Worm (Caenorhabditis elegans) whole organism, L1 larva: Measurements from ENCODE around the gene tbc-10.

Experiments
- C34B4.2 ChIP-seq: sonication (generic microtip); optimal IDR thresholded peaks from 2 replicates; lab custom pipeline; 2017; ENCODE audit warnings: mild to moderate bottlenecking, missing genetic modification characterization, missing compliant biosample characterization
- aha-1 ChIP-seq: fragments of 150-350 bp; optimal IDR thresholded peaks from 2 replicates; lab custom pipeline; 2014; ENCODE audit warnings: missing biosample characterization, missing genetic modification characterization
- aly-2 ChIP-seq: fragments of 150-350 bp; optimal IDR thresholded peaks from 2 replicates; lab custom pipeline; 2014; ENCODE audit warnings: missing biosample characterization, missing genetic modification characterization
- ceh-82 ChIP-seq, 3 experiments: fragments of 150-350 bp in 1 of 3; sonication (generic microtip) in 2 of 3; optimal IDR thresholded peaks; 2 replicates each; lab custom pipeline; 2014 to 2017; ENCODE audit warnings: missing biosample characterization in 3 of 3, missing genetic modification characterization in 3 of 3
- dpl-1 ChIP-seq, 3 experiments: fragments of 150-350 bp in 2 of 3; sonication (generic microtip) in 1 of 3; optimal IDR thresholded peaks; 2 replicates each; lab custom pipeline; 2014 to 2017; ENCODE audit warnings: missing biosample characterization in 3 of 3, missing genetic modification characterization in 3 of 3, missing genetic modification reagents in 3 of 3
- egl-13 ChIP-seq: sonication (generic microtip); optimal IDR thresholded peaks from 2 replicates; lab custom pipeline; 2016; ENCODE audit warnings: missing genotype, missing genetic modification reagents, missing genetic modification characterization, missing compliant biosample characterization
- elt-2 ChIP-seq: sonication (generic microtip); optimal IDR thresholded peaks from 2 replicates; lab custom pipeline; 2016; ENCODE audit warnings: missing genetic modification characterization, mild to moderate bottlenecking, inconsistent platforms, missing compliant biosample characterization, missing genetic modification reagents
- fkh-8 ChIP-seq: sonication (generic microtip); optimal IDR thresholded peaks from 2 replicates; lab custom pipeline; 2016; ENCODE audit warnings: mild to moderate bottlenecking, missing genetic modification characterization, missing compliant biosample characterization
- hlh-4 ChIP-seq: sonication (generic microtip); optimal IDR thresholded peaks from 2 replicates; lab custom pipeline; 2016; ENCODE audit warnings: mild to moderate bottlenecking, missing genetic modification characterization, missing compliant biosample characterization
- hpl-2 ChIP-seq: fragments of 150-350 bp; optimal IDR thresholded peaks from 2 replicates; lab custom pipeline; 2014; ENCODE audit warnings: missing biosample characterization, missing genetic modification reagents, missing genetic modification characterization
- jun-1 ChIP-seq: fragments of 150-350 bp; optimal IDR thresholded peaks from 2 replicates; lab custom pipeline; 2014; ENCODE audit warnings: missing biosample characterization, missing genetic modification reagents, missing genetic modification characterization
- lin-35 ChIP-seq, 2 experiments: fragments of 150-350 bp; optimal IDR thresholded peaks; 2 replicates each; lab custom pipeline; 2014; ENCODE audit warnings: missing biosample characterization in 2 of 2, missing genetic modification characterization in 2 of 2, missing genetic modification reagents in 2 of 2
- lin-39 ChIP-seq: fragments of 150-350 bp; optimal IDR thresholded peaks from 2 replicates; lab custom pipeline; 2014; ENCODE audit warnings: missing biosample characterization, missing genetic modification reagents, missing genetic modification characterization
- mab-9 ChIP-seq: fragments of 200-800 bp; sonication (Bioruptor generic); IDR thresholded peaks from 2 replicates; pipeline ENCODE4 v1.3.6; 2022; ENCODE audit warnings: missing genetic modification reagents, missing genetic modification characterization, missing compliant biosample characterization
- mdl-1 ChIP-seq, 2 experiments: fragments of 150-350 bp; optimal IDR thresholded peaks; 2 replicates each; lab custom pipeline; 2014 to 2017; ENCODE audit warnings: missing biosample characterization in 2 of 2, missing genetic modification characterization in 2 of 2, inconsistent platforms in 1 of 2
- mef-2 ChIP-seq: fragments of 150-350 bp; optimal IDR thresholded peaks from 2 replicates; lab custom pipeline; 2014; ENCODE audit warnings: missing biosample characterization, missing genetic modification characterization
- mep-1 ChIP-seq: fragments of 150-350 bp; optimal IDR thresholded peaks from 2 replicates; lab custom pipeline; 2014; ENCODE audit warnings: missing biosample characterization, missing genetic modification characterization
- nhr-11 ChIP-seq: fragments of 150-350 bp; optimal IDR thresholded peaks from 2 replicates; lab custom pipeline; 2014; ENCODE audit warnings: missing biosample characterization, missing genetic modification characterization
- nhr-12 ChIP-seq: sonication (generic microtip); optimal IDR thresholded peaks from 2 replicates; lab custom pipeline; 2017; ENCODE audit warnings: missing biosample characterization, missing genetic modification characterization
- nhr-28 ChIP-seq: fragments of 150-350 bp; optimal IDR thresholded peaks from 2 replicates; lab custom pipeline; 2014; ENCODE audit warnings: missing biosample characterization, missing genetic modification characterization
- nhr-71 ChIP-seq: sonication (generic microtip); optimal IDR thresholded peaks from 2 replicates; lab custom pipeline; 2016; ENCODE audit warnings: mild to moderate bottlenecking, missing genetic modification characterization, moderate library complexity, missing compliant biosample characterization
- nhr-76 ChIP-seq: sonication (generic microtip); optimal IDR thresholded peaks from 2 replicates; lab custom pipeline; 2017; ENCODE audit warnings: missing biosample characterization, missing genetic modification characterization
- nhr-77 ChIP-seq: fragments of 150-350 bp; optimal IDR thresholded peaks from 2 replicates; lab custom pipeline; 2014; ENCODE audit warnings: missing biosample characterization, missing genetic modification characterization
- nhr-84 ChIP-seq: sonication (generic microtip); optimal IDR thresholded peaks from 2 replicates; lab custom pipeline; 2017; ENCODE audit warnings: missing biosample characterization, missing genetic modification characterization
- nhr-85 ChIP-seq: sonication (generic microtip); peaks from one replicate; lab custom pipeline; 2016; ENCODE audit warnings: missing genetic modification characterization, inconsistent platforms, missing compliant biosample characterization
- pag-3 ChIP-seq: sonication (generic microtip); optimal IDR thresholded peaks from 2 replicates; lab custom pipeline; 2017; ENCODE audit warnings: missing genetic modification characterization, mild to moderate bottlenecking, missing compliant biosample characterization, antibody characterized with exemption, borderline replicate concordance; ENCODE audit not compliant: insufficient read depth
- pax-3 ChIP-seq: fragments of 200-800 bp; sonication (Bioruptor generic); optimal IDR thresholded peaks from 2 replicates; lab custom pipeline; 2018; ENCODE audit warnings: mild to moderate bottlenecking, missing genetic modification characterization, moderate library complexity, missing compliant biosample characterization
- pqm-1 ChIP-seq: sonication (generic microtip); optimal IDR thresholded peaks from 3 replicates; lab custom pipeline; 2017; ENCODE audit warnings: missing biosample characterization, missing genetic modification characterization
- snpc-4 ChIP-seq: fragments of 150-350 bp; optimal IDR thresholded peaks from 2 replicates; lab custom pipeline; 2014; ENCODE audit warnings: missing biosample characterization, missing genetic modification characterization
- sox-4 ChIP-seq: sonication (generic microtip); optimal IDR thresholded peaks from 2 replicates; lab custom pipeline; 2016; ENCODE audit warnings: missing genetic modification characterization, missing compliant biosample characterization
- unc-30 ChIP-seq: sonication (generic microtip); optimal IDR thresholded peaks from 2 replicates; lab custom pipeline; 2017; ENCODE audit warnings: missing biosample characterization, missing genetic modification characterization
- unc-62 ChIP-seq: fragments of 150-350 bp; optimal IDR thresholded peaks from 2 replicates; lab custom pipeline; 2014; ENCODE audit warnings: missing biosample characterization, missing genetic modification reagents, missing genetic modification characterization
- unc-86 ChIP-seq: sonication (generic microtip); optimal IDR thresholded peaks from 2 replicates; lab custom pipeline; 2016; ENCODE audit warnings: missing genetic modification characterization, missing compliant biosample characterization
- unc-98 ChIP-seq: fragments of 200-800 bp; sonication (Bioruptor generic); IDR thresholded peaks from 2 replicates; pipeline ENCODE4 v1.3.6; 2022; ENCODE audit warnings: missing genetic modification characterization, missing compliant biosample characterization
- zip-4 ChIP-seq: fragments of 200-800 bp; sonication (Bioruptor generic); optimal IDR thresholded peaks from 2 replicates; lab custom pipeline; 2018; ENCODE audit warnings: mild to moderate bottlenecking, missing genetic modification characterization, moderate library complexity, missing compliant biosample characterization
- ztf-11 ChIP-seq, 2 experiments: sonication (generic microtip); optimal IDR thresholded peaks; 2 replicates each; lab custom pipeline; 2016 to 2017; ENCODE audit warnings: missing genetic modification characterization in 2 of 2, missing biosample characterization in 1 of 2, missing compliant biosample characterization in 1 of 2

Gene tbc-10

ce11 chrIII:1016080-1016479 is 33.0 kb downstream of the tbc-10 start, which contains the start of gene Y34F4.3:
Gene Y34F4.3 (minus strand): TSS chrIII:1016180.
- TF ChIP-seq unc-62 (no peak), zip-4 (GFP tag; lab: Kevin White, UChicago) (no peak), jun-1 (tag; lab: Kevin White, UChicago) (no peak), ceh-82 (tag; optimal IDR thresholded peaks at IDR 0.05; lab: Kevin White, UChicago) (no peak), sox-4 (tag; lab: Kevin White, UChicago) (no peak), snpc-4 (tag; lab: Kevin White, UChicago) (no peak), aha-1 (tag; lab: Kevin White, UChicago) (no peak), C34B4.2 (no peak), dpl-1 (GFP tag; optimal IDR thresholded peaks at IDR 0.05; lab: Kevin White, UChicago) (no peak)

ce11 chrIII:1020732-1021131 is 37.7 kb downstream of the tbc-10 start, which contains the start of gene clc-23:
Gene clc-23 (plus strand): TSS chrIII:1020954.
- TF ChIP-seq hpl-2 (GFP tag; lab: Kevin White, UChicago): no peak
- no peak for TF ChIP-seq fkh-8 (tag; lab: Kevin White, UChicago)
- TF ChIP-seq nhr-76 (tag; lab: Kevin White, UChicago): no peak

- TF ChIP-seq mdl-1 (tag; optimal IDR thresholded peaks at IDR 0.05; lab: Kevin White, UChicago): no peak
- no peak for TF ChIP-seq nhr-84 (tag; lab: Kevin White, UChicago)
- TF ChIP-seq nhr-71: no peak
- no peak for TF ChIP-seq nhr-77 (tag; lab: Kevin White, UChicago)
- TF ChIP-seq pag-3: no peak
- no peak for TF ChIP-seq unc-86 (tag; lab: Kevin White, UChicago)
- no peak for TF ChIP-seq fkh-8 (tag; lab: Kevin White, UChicago)
- no peak for TF ChIP-seq aly-2 (tag; lab: Kevin White, UChicago)
Measured at ce11 chrIII:1026261-1026660, 43.2 kb downstream of the tbc-10 start, which contains the start of gene clc-25. Gene clc-25 (minus strand): TSS chrIII:1026361.

- TF ChIP-seq mef-2 (tag; lab: Kevin White, UChicago) (no peak), lin-35 (GFP tag; optimal IDR thresholded peaks at IDR 0.05; lab: Kevin White, UChicago) (peak in 1 of 2 experiments; percentile 0), elt-2 (tag; lab: Kevin White, UChicago) (peak; percentile 42), nhr-12 (tag; lab: Kevin White, UChicago) (no peak)
Measured at ce11 chrIII:1028233-1028632, 45.2 kb downstream of the tbc-10 start.

ce11 chrIII:1030965-1031364 is 47.9 kb downstream of the tbc-10 start, which contains the start of the genes clc-26 and E_BE45912.2:
Gene clc-26 (minus strand): TSS chrIII:1031065.
Gene E_BE45912.2 (minus strand): TSS chrIII:1031103.
- TF ChIP-seq ztf-11 (tag; optimal IDR thresholded peaks at IDR 0.05; lab: Kevin White, UChicago) (no peak), unc-30 (tag; lab: Kevin White, UChicago) (no peak), nhr-28 (tag; lab: Kevin White, UChicago) (no peak), mab-9 (GFP tag; lab: Robert Waterston, UW) (no peak), mep-1 (no peak), unc-98 (no peak), nhr-12 (tag; lab: Kevin White, UChicago) (no peak), nhr-85 (tag; lab: Kevin White, UChicago) (no peak), hlh-4 (no peak), pqm-1 (no peak), nhr-11 (no peak), pax-3 (tag; lab: Kevin White, UChicago) (no peak), egl-13 (tag; lab: Kevin White, UChicago) (no peak), jun-1 (tag; lab: Kevin White, UChicago) (no peak), ceh-82 (tag; optimal IDR thresholded peaks at IDR 0.05; lab: Kevin White, UChicago) (no peak), elt-2 (tag; lab: Kevin White, UChicago) (no peak), lin-39 (no peak)
